Fruit fly (Drosophila melanogaster): Measurements from ENCODE around the gene Scsalpha1.

Scsalpha1 gene

dm6 chr3L:3802677-3803076, 11.3 kb upstream of the Scsalpha1 start:
- TF ChIP-seq CG15514 (GFP tag; optimal IDR thresholded peaks at IDR 0.05) (peak; percentile 46), CG15696 (tag; optimal IDR thresholded peaks at IDR 0.05) (peak; percentile 17), pzg (GFP tag; optimal IDR thresholded peaks at IDR 0.05) (peak; percentile 5), CoRest (tag; optimal IDR thresholded peaks at IDR 0.05) (peak; percentile 71), pan (optimal IDR thresholded peaks at IDR 0.05) (no peak), pan (GFP tag; optimal IDR thresholded peaks at IDR 0.05 in 1 of 2, IDR thresholded peaks at IDR 0.05 in 1 of 2) (peak in 1 of 2 experiments; percentile 87), CG5953 (GFP tag; IDR thresholded peaks at IDR 0.05) (no peak), tna (GFP tag; IDR thresholded peaks at IDR 0.05; ENCODE audit: partially characterized antibody) (no peak), CG11247 (GFP tag; IDR thresholded peaks at IDR 0.05) (peak; percentile 65; the same call in 1 of the 2 replicates), CG9727 (GFP tag; optimal IDR thresholded peaks at IDR 0.05) (peak; percentile 79), onecut (GFP tag; IDR thresholded peaks at IDR 0.05) (peak; percentile 84), Neu2 (GFP tag; optimal IDR thresholded peaks at IDR 0.05; ENCODE audit: borderline replicate concordance) (peak; percentile 9), CG10654 (GFP tag; optimal IDR thresholded peaks at IDR 0.05) (peak; percentile 38), TFAM (GFP tag; optimal IDR thresholded peaks at IDR 0.05) (no peak), Aef1 (GFP tag; IDR thresholded peaks at IDR 0.05) (peak; percentile 83), CG5180 (GFP tag; optimal IDR thresholded peaks at IDR 0.05) (peak; percentile 11), CG2116 (GFP tag; optimal IDR thresholded peaks at IDR 0.05) (peak; percentile 3), E2f2 (GFP tag; IDR thresholded peaks at IDR 0.05) (peak; percentile 57), tll (GFP tag; optimal IDR thresholded peaks at IDR 0.05) (no peak), chif (GFP tag; optimal IDR thresholded peaks at IDR 0.05) (peak; percentile 58 to 67), MBD-R2 (GFP tag; IDR thresholded peaks at IDR 0.05) (peak; percentile 63), vnd (GFP tag; IDR thresholded peaks at IDR 0.05; ENCODE audit: partially characterized antibody) (no peak), CG7987 (GFP tag; optimal IDR thresholded peaks at IDR 0.05) (no peak), CG11560 (tag; IDR thresholded peaks at IDR 0.05) (0 out of 3 replicates have a peak, but pooled peaks have one; percentile 45), lbe (GFP tag; optimal IDR thresholded peaks at IDR 0.05) (peak; percentile 6), CG11723 (GFP tag; optimal IDR thresholded peaks at IDR 0.05) (peak; percentile 56), HLH3B (GFP tag; IDR thresholded peaks at IDR 0.05) (peak; percentile 79), Jarid2 (GFP tag; optimal IDR thresholded peaks at IDR 0.05) (peak; percentile 26), CG7745 (tag; optimal IDR thresholded peaks at IDR 0.05) (no peak), CG32767 (GFP tag; IDR thresholded peaks at IDR 0.05) (peak; percentile 68; the same call in 1 of the 2 replicates), CG12744 (GFP tag; optimal IDR thresholded peaks at IDR 0.05) (peak; percentile 55), CG32772 (GFP tag; IDR thresholded peaks at IDR 0.05) (peak; percentile 53; the same call in 1 of the 2 replicates), CG6254 (GFP tag; optimal IDR thresholded peaks at IDR 0.05) (no peak), CG17912 (GFP tag; optimal IDR thresholded peaks at IDR 0.05) (no peak), toy (GFP tag; IDR thresholded peaks at IDR 0.05) (peak; percentile 50), CG9817 (tag; optimal IDR thresholded peaks at IDR 0.05) (peak; percentile 65), Meics (GFP tag; optimal IDR thresholded peaks at IDR 0.05) (peak; percentile 78), stc (GFP tag; IDR thresholded peaks at IDR 0.05) (0 out of 2 replicates have a peak, but pooled peaks have one; percentile 34), CG18619 (GFP tag; optimal IDR thresholded peaks at IDR 0.05) (peak; percentile 77), esg (GFP tag; conservative IDR thresholded peaks at IDR 0.05) (peak; percentile 75), Nf-YB (GFP tag; optimal IDR thresholded peaks at IDR 0.05) (peak; percentile 37), CG3726 (GFP tag; IDR thresholded peaks at IDR 0.05) (no peak), otp (GFP tag; IDR thresholded peaks at IDR 0.05) (peak; percentile 64; the same call in 1 of the 3 replicates), CrebB (tag; optimal IDR thresholded peaks at IDR 0.05) (peak; percentile 84), Fer2 (tag; optimal IDR thresholded peaks at IDR 0.05) (peak; percentile 19), CG33557 (GFP tag; optimal IDR thresholded peaks at IDR 0.05) (no peak), ac (GFP tag; optimal IDR thresholded peaks at IDR 0.05) (no peak), Nf-YC (tag; optimal IDR thresholded peaks at IDR 0.05) (peak; percentile 63), Hr3 (GFP tag; optimal IDR thresholded peaks at IDR 0.05) (peak; percentile 56), grn (GFP tag; optimal IDR thresholded peaks at IDR 0.05) (no peak)

All from whole organism, embryonic.